Fruit fly (Drosophila melanogaster) whole organism, prepupa: Measurements from ENCODE around the gene GlcAT-S.

Experiments used
- Blimp-1 ChIP-seq: fragments of 200-800 bp; sonication (Bioruptor generic); optimal IDR thresholded peaks from 3 replicates; lab custom pipeline; 2017; ENCODE audit warnings: missing biosample characterization, missing genetic modification characterization, mild to moderate bottlenecking, moderate library complexity, missing genetic modification reagents
- CG10631 ChIP-seq: fragments of 200-800 bp; sonication (Bioruptor generic); optimal IDR thresholded peaks from 2 replicates; lab custom pipeline; 2016; ENCODE audit warnings: missing biosample characterization, missing genetic modification characterization
- CG10669 ChIP-seq: fragments of 200-800 bp; sonication (Bioruptor generic); optimal IDR thresholded peaks from 3 replicates; lab custom pipeline; 2018; ENCODE audit warnings: missing biosample characterization, mild to moderate bottlenecking, missing genetic modification characterization, moderate library complexity
- CG11294 ChIP-seq: fragments of 200-800 bp; sonication (Bioruptor generic); IDR thresholded peaks from 2 replicates; pipeline ENCODE4 v1.3.6; 2022; ENCODE audit warnings: missing biosample characterization, missing genetic modification characterization
- CG11762 ChIP-seq: fragments of 200-800 bp; sonication (Bioruptor generic); optimal IDR thresholded peaks from 3 replicates; lab custom pipeline; 2016; ENCODE audit warnings: missing biosample characterization, missing genetic modification characterization; ENCODE audit not compliant: insufficient read depth
- CG11902 ChIP-seq: fragments of 200-800 bp; sonication (Bioruptor generic); optimal IDR thresholded peaks from 3 replicates; lab custom pipeline; 2016; ENCODE audit warnings: missing biosample characterization, missing genetic modification characterization
- CG15336 ChIP-seq: fragments of 200-800 bp; sonication (Bioruptor generic); IDR thresholded peaks from 2 replicates; pipeline ENCODE4 v1.3.6; 2022; ENCODE audit warnings: missing biosample characterization, missing genetic modification characterization
- CG1621 ChIP-seq: fragments of 200-800 bp; sonication (Bioruptor generic); optimal IDR thresholded peaks from 3 replicates; lab custom pipeline; 2018; ENCODE audit warnings: missing biosample characterization, mild to moderate bottlenecking, missing genetic modification characterization
- CG3032 ChIP-seq: fragments of 200-800 bp; optimal IDR thresholded peaks from 2 replicates; lab custom pipeline; 2019; ENCODE audit warnings: missing biosample characterization, mild to moderate bottlenecking, missing genetic modification characterization, moderate library complexity
- CG31627 ChIP-seq: fragments of 200-800 bp; sonication (Bioruptor generic); optimal IDR thresholded peaks from 3 replicates; lab custom pipeline; 2016; ENCODE audit warnings: missing biosample characterization, missing genetic modification characterization
- CG32006 ChIP-seq: fragments of 200-800 bp; sonication (Bioruptor generic); optimal IDR thresholded peaks from 3 replicates; lab custom pipeline; 2017; ENCODE audit warnings: missing biosample characterization, mild to moderate bottlenecking, missing genetic modification characterization
- CG34406 ChIP-seq: fragments of 200-800 bp; sonication (Bioruptor generic); optimal IDR thresholded peaks from 3 replicates; lab custom pipeline; 2016; ENCODE audit warnings: missing biosample characterization, missing genetic modification characterization
- CG3919 ChIP-seq: fragments of 200-800 bp; sonication (Bioruptor generic); optimal IDR thresholded peaks from 3 replicates; lab custom pipeline; 2016; ENCODE audit warnings: missing biosample characterization, missing genetic modification characterization
- CG4318 ChIP-seq: fragments of 200-800 bp; sonication (Bioruptor generic); optimal IDR thresholded peaks from 3 replicates; lab custom pipeline; 2017; ENCODE audit warnings: missing biosample characterization, mild to moderate bottlenecking, missing genetic modification characterization
- CG6163 ChIP-seq: fragments of 200-800 bp; sonication (Bioruptor generic); IDR thresholded peaks from 3 replicates; pipeline ENCODE4 v1.3.6; 2022; ENCODE audit warnings: missing biosample characterization, missing genetic modification characterization
- CG6276 ChIP-seq: fragments of 200-800 bp; sonication (Bioruptor generic); optimal IDR thresholded peaks from 2 replicates; lab custom pipeline; 2017; ENCODE audit warnings: missing biosample characterization, mild to moderate bottlenecking, missing genetic modification characterization
- CG6792 ChIP-seq: fragments of 200-800 bp; sonication (Bioruptor generic); optimal IDR thresholded peaks from 3 replicates; lab custom pipeline; 2016; ENCODE audit warnings: missing biosample characterization, missing genetic modification characterization
- CG6854 ChIP-seq: fragments of 200-800 bp; sonication (Bioruptor generic); optimal IDR thresholded peaks from 2 replicates; lab custom pipeline; 2017; ENCODE audit warnings: missing biosample characterization, mild to moderate bottlenecking, missing genetic modification characterization
- CG8119 ChIP-seq: fragments of 200-800 bp; sonication (Bioruptor generic); IDR thresholded peaks from 3 replicates; pipeline ENCODE4 v1.3.6; 2022; ENCODE audit warnings: missing biosample characterization, missing genetic modification characterization
- CG8319 ChIP-seq: fragments of 200-800 bp; sonication (Bioruptor generic); optimal IDR thresholded peaks from 3 replicates; lab custom pipeline; 2016; ENCODE audit warnings: missing biosample characterization, missing genetic modification characterization
- CG9139 ChIP-seq: fragments of 200-800 bp; sonication (Bioruptor generic); optimal IDR thresholded peaks from 3 replicates; lab custom pipeline; 2017; ENCODE audit warnings: missing biosample characterization, mild to moderate bottlenecking, missing genetic modification characterization
- Eip75B ChIP-seq: fragments of 200-800 bp; sonication (Bioruptor generic); optimal IDR thresholded peaks from 3 replicates; lab custom pipeline; 2016; ENCODE audit warnings: missing biosample characterization, missing genetic modification characterization
- Eip78C ChIP-seq: fragments of 200-800 bp; sonication (Bioruptor generic); peaks from one replicate; lab custom pipeline; 2016; ENCODE audit warnings: missing biosample characterization, missing genetic modification characterization
- Eip93F ChIP-seq: fragments of 200-800 bp; sonication (Bioruptor generic); optimal IDR thresholded peaks from 2 replicates; lab custom pipeline; 2016; ENCODE audit warnings: missing biosample characterization, mild to moderate bottlenecking, missing genetic modification characterization
- Ets21C ChIP-seq: fragments of 200-800 bp; sonication (Bioruptor generic); optimal IDR thresholded peaks from 3 replicates; lab custom pipeline; 2016; ENCODE audit warnings: missing biosample characterization, missing genetic modification characterization
- Ets96B ChIP-seq: fragments of 200-800 bp; optimal IDR thresholded peaks from 2 replicates; lab custom pipeline; 2019; ENCODE audit warnings: missing biosample characterization, mild to moderate bottlenecking, missing genetic modification characterization, moderate library complexity
- Gug ChIP-seq: fragments of 200-800 bp; sonication (Bioruptor generic); IDR thresholded peaks from 2 replicates; pipeline ENCODE4 v1.3.6; 2022; ENCODE audit warnings: missing biosample characterization, missing genetic modification characterization
- Hr38 ChIP-seq: sonication (Bioruptor generic); optimal IDR thresholded peaks from 2 replicates; lab custom pipeline; 2016; ENCODE audit warnings: missing biosample characterization, missing genetic modification characterization
- Hr39 ChIP-seq: fragments of 200-800 bp; sonication (Bioruptor generic); optimal IDR thresholded peaks from 2 replicates; lab custom pipeline; 2016; ENCODE audit warnings: missing biosample characterization, missing genetic modification characterization
- Hr4 ChIP-seq: fragments of 200-800 bp; sonication (Bioruptor generic); optimal IDR thresholded peaks from 3 replicates; lab custom pipeline; 2016; ENCODE audit warnings: missing biosample characterization, missing genetic modification characterization
- Lpt ChIP-seq: fragments of 200-800 bp; sonication (Bioruptor generic); optimal IDR thresholded peaks from 3 replicates; lab custom pipeline; 2016; ENCODE audit warnings: missing biosample characterization, missing genetic modification characterization
- Smox ChIP-seq: fragments of 200-800 bp; sonication (Bioruptor generic); optimal IDR thresholded peaks from 3 replicates; lab custom pipeline; 2016; ENCODE audit warnings: missing biosample characterization, missing genetic modification characterization
- Sox14 ChIP-seq: fragments of 200-800 bp; sonication (Bioruptor generic); optimal IDR thresholded peaks from 3 replicates; lab custom pipeline; 2016; ENCODE audit warnings: missing biosample characterization, missing genetic modification characterization
- Sox15 ChIP-seq: fragments of 200-800 bp; sonication (Bioruptor generic); optimal IDR thresholded peaks from 3 replicates; lab custom pipeline; 2016; ENCODE audit warnings: missing biosample characterization, missing genetic modification characterization
- achi ChIP-seq: fragments of 200-800 bp; sonication (Bioruptor generic); optimal IDR thresholded peaks from 3 replicates; lab custom pipeline; 2016; ENCODE audit warnings: missing biosample characterization, missing genetic modification characterization
- acj6 ChIP-seq: fragments of 200-800 bp; sonication (Bioruptor generic); optimal IDR thresholded peaks from 3 replicates; lab custom pipeline; 2016; ENCODE audit warnings: missing biosample characterization, missing genetic modification characterization
- dsx ChIP-seq: fragments of 200-800 bp; optimal IDR thresholded peaks from 3 replicates; lab custom pipeline; 2019; ENCODE audit warnings: missing biosample characterization, mild to moderate bottlenecking, missing genetic modification characterization, moderate library complexity; ENCODE audit not compliant: poor library complexity, severe bottlenecking
- eg ChIP-seq: fragments of 200-800 bp; sonication (Bioruptor generic); IDR thresholded peaks from 3 replicates; pipeline ENCODE4 v1.3.6; 2022; ENCODE audit warnings: missing biosample characterization, missing genetic modification characterization
- esn ChIP-seq: fragments of 200-800 bp; sonication (Bioruptor generic); optimal IDR thresholded peaks from 2 replicates; lab custom pipeline; 2016; ENCODE audit warnings: missing biosample characterization, mild to moderate bottlenecking, missing genetic modification characterization, moderate library complexity
- fd59A ChIP-seq: fragments of 200-800 bp; sonication (Bioruptor generic); optimal IDR thresholded peaks from 2 replicates; lab custom pipeline; 2017; ENCODE audit warnings: missing biosample characterization, mild to moderate bottlenecking, missing genetic modification characterization, missing genetic modification reagents
- fd85E ChIP-seq: fragments of 200-800 bp; sonication (Bioruptor generic); optimal IDR thresholded peaks from 3 replicates; lab custom pipeline; 2016; ENCODE audit warnings: missing biosample characterization, missing genetic modification characterization
- fkh ChIP-seq: fragments of 200-800 bp; sonication (Bioruptor generic); optimal IDR thresholded peaks from 3 replicates; lab custom pipeline; 2017; ENCODE audit warnings: missing biosample characterization, mild to moderate bottlenecking, missing genetic modification characterization, moderate library complexity
- lz ChIP-seq: fragments of 200-800 bp; sonication (Bioruptor generic); optimal IDR thresholded peaks from 3 replicates; lab custom pipeline; 2016; ENCODE audit warnings: missing biosample characterization, missing genetic modification characterization
- net ChIP-seq: fragments of 200-800 bp; sonication (Bioruptor generic); optimal IDR thresholded peaks from 3 replicates; lab custom pipeline; 2016; ENCODE audit warnings: missing biosample characterization, missing genetic modification characterization
- pdm3 ChIP-seq: fragments of 200-800 bp; sonication (Bioruptor generic); optimal IDR thresholded peaks from 3 replicates; lab custom pipeline; 2016; ENCODE audit warnings: missing biosample characterization, missing genetic modification characterization
- salr ChIP-seq, 2 experiments: fragments of 200-800 bp; sonication (Bioruptor generic); optimal IDR thresholded peaks; 3 replicates each; lab custom pipeline; 2016 to 2018; ENCODE audit warnings: missing biosample characterization in 2 of 2, missing genetic modification characterization in 2 of 2, mild to moderate bottlenecking in 1 of 2
- spab ChIP-seq: fragments of 200-800 bp; sonication (Bioruptor generic); optimal IDR thresholded peaks from 2 replicates; lab custom pipeline; 2017; ENCODE audit warnings: missing biosample characterization, mild to moderate bottlenecking, missing genetic modification characterization, missing genetic modification reagents
- ss ChIP-seq, 2 experiments: fragments of 200-800 bp; sonication (Bioruptor generic); optimal IDR thresholded peaks; 2 replicates in 1 of 2; 3 replicates in 1 of 2; lab custom pipeline; 2017 to 2018; ENCODE audit warnings: mild to moderate bottlenecking in 2 of 2, missing biosample characterization in 2 of 2, missing genetic modification characterization in 2 of 2, moderate library complexity in 1 of 2
- svp ChIP-seq: fragments of 200-800 bp; sonication (Bioruptor generic); peaks from one replicate; lab custom pipeline; 2016; ENCODE audit warnings: missing biosample characterization, missing genetic modification characterization
- topi ChIP-seq: fragments of 200-800 bp; sonication (Bioruptor generic); optimal IDR thresholded peaks from 3 replicates; lab custom pipeline; 2016; ENCODE audit warnings: missing biosample characterization, missing genetic modification characterization
- vri ChIP-seq: fragments of 200-800 bp; sonication (Bioruptor generic); optimal IDR thresholded peaks from 3 replicates; lab custom pipeline; 2016; ENCODE audit warnings: missing biosample characterization, mild to moderate bottlenecking, missing genetic modification characterization

The GlcAT-S gene

DNA sequence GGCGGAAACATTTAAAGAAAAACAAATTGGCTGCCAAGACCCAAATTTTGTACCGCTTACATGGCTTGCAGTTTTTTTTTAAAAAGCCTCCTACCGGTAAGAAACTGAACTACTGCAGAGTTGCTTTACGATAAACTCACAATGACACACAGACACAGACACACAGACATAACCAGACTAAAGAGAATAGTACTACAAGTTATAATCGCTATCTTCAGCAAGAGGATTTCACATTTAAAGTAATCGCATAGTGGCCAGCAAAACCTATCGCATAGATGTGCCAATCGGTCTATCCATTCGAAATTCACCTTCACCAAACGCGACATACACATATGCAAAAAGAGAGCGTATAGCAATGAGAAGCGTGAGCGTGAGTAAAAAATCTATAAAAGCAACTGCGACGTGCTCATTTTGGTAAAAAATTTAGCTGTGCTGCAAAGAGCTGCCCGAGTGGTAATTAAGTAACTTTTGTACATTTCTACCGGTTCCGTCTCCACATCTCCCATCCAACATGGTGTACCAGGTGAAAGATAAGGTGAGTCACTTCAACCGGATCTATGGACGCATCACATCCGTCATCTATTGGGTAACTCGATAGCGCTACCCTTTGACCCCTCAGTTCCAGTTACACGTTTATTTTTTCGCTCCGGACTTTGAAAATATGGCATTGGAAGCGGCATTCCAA is 3.1 kb upstream of the GlcAT-S start, which contains the start of gene Trx2:
Gene Trx2, plus strand, starts transcription at position 161 of the 685 bp plus-strand sequence.
- TF ChIP-seq Smox (GFP tag; lab: Kevin White, UChicago) (no peak), Sox15 (GFP tag; lab: Kevin White, UChicago) (no peak), Gug (GFP tag; lab: Robert Waterston, UW) (no peak), vri (GFP tag; lab: Kevin White, UChicago) (peak; percentile 84), ss (GFP tag; optimal IDR thresholded peaks at IDR 0.05; lab: Kevin White, UChicago) (peak; percentile 50 to 52), Hr39 (GFP tag; lab: Kevin White, UChicago) (no peak), CG6163 (GFP tag; lab: Robert Waterston, UW) (peak; percentile 56; the same call in 1 of the 3 replicates), CG1621 (tag; lab: Kevin White, UChicago) (peak; percentile 54), lz (GFP tag; lab: Kevin White, UChicago) (no peak), fd59A (no peak), achi (GFP tag; lab: Kevin White, UChicago) (no peak), svp (GFP tag; lab: Kevin White, UChicago) (peak; percentile 82), CG8319 (peak; percentile 19), CG6854 (GFP tag; lab: Kevin White, UChicago) (peak; percentile 69), fd85E (GFP tag; lab: Kevin White, UChicago) (peak; percentile 27), CG34406 (no peak), CG6276 (GFP tag; lab: Kevin White, UChicago) (peak; percentile 25), Eip78C (GFP tag; lab: Kevin White, UChicago) (peak; percentile 75), CG6792 (no peak), net (GFP tag; lab: Kevin White, UChicago) (peak; percentile 55), Hr4 (GFP tag; lab: Kevin White, UChicago) (no peak), dsx (GFP tag; lab: Kevin White, UChicago) (peak; percentile 15), Ets21C (GFP tag; lab: Kevin White, UChicago) (no peak), pdm3 (no peak), esn (GFP tag; lab: Kevin White, UChicago) (peak; percentile 27), CG3032 (tag; lab: Kevin White, UChicago) (no peak), CG9139 (GFP tag; lab: Kevin White, UChicago) (peak; percentile 60), fkh (GFP tag; lab: Kevin White, UChicago) (no peak), CG8119 (GFP tag; lab: Robert Waterston, UW) (no peak; the same call in 2 of the 3 replicates), Ets96B (no peak), CG11762 (GFP tag; lab: Kevin White, UChicago) (no peak), spab (GFP tag; lab: Kevin White, UChicago) (no peak), CG3919 (GFP tag; lab: Kevin White, UChicago) (peak; percentile 26), CG10631 (GFP tag; lab: Kevin White, UChicago) (no peak), acj6 (GFP tag; lab: Kevin White, UChicago) (no peak), CG4318 (GFP tag; lab: Kevin White, UChicago) (no peak), Blimp-1 (GFP tag; lab: Kevin White, UChicago) (no peak), topi (GFP tag; lab: Kevin White, UChicago) (peak; percentile 21), Hr38 (GFP tag; lab: Kevin White, UChicago) (no peak), Eip93F (GFP tag; lab: Kevin White, UChicago) (no peak), Sox14 (GFP tag; lab: Kevin White, UChicago) (peak; percentile 4), Eip75B (GFP tag; lab: Kevin White, UChicago) (peak; percentile 6), CG11902 (GFP tag; lab: Kevin White, UChicago) (no peak), eg (GFP tag; lab: Robert Waterston, UW) (peak; percentile 50; the same call in 2 of the 3 replicates), CG31627 (GFP tag; lab: Kevin White, UChicago) (no peak), salr (GFP tag; optimal IDR thresholded peaks at IDR 0.05; lab: Kevin White, UChicago) (peak in 1 of 2 experiments; percentile 5), CG10669 (GFP tag; lab: Kevin White, UChicago) (peak; percentile 13), CG32006 (GFP tag; lab: Kevin White, UChicago) (no peak), CG15336 (GFP tag; lab: Robert Waterston, UW) (peak; percentile 61), Lpt (GFP tag; lab: Kevin White, UChicago) (peak; percentile 56), CG11294 (GFP tag; lab: Robert Waterston, UW) (peak; percentile 6; the same call in 1 of the 2 replicates)
